Worm (Caenorhabditis elegans) whole organism, late embryonic: ENCODE measurements around the gene T19C3.7.
A peak's percentile ranks its signal among the peaks of the same experiment; 100 is the strongest.

ENCODE experiments used
- F13H6.1 ChIP-seq: sonication (generic microtip); optimal IDR thresholded peaks from 2 replicates; lab custom pipeline; 2016; ENCODE audit warnings: missing genetic modification characterization, missing compliant biosample characterization
- T23F11.4 ChIP-seq: fragments of 200-800 bp; sonication (Bioruptor generic); optimal IDR thresholded peaks from 2 replicates; lab custom pipeline; 2018; ENCODE audit warnings: mild to moderate bottlenecking, missing genetic modification characterization, missing compliant biosample characterization
- ahr-1 ChIP-seq: sonication (generic microtip); optimal IDR thresholded peaks from 2 replicates; lab custom pipeline; 2016; ENCODE audit warnings: missing genetic modification characterization, missing compliant biosample characterization
- ama-1 ChIP-seq: fragments of 150-350 bp; optimal IDR thresholded peaks from 2 replicates; lab custom pipeline; 2014
- ceh-22 ChIP-seq: sonication (generic microtip); optimal IDR thresholded peaks from 2 replicates; lab custom pipeline; 2017; ENCODE audit warnings: missing biosample characterization, missing genetic modification characterization
- ceh-31 ChIP-seq: sonication (generic microtip); optimal IDR thresholded peaks from 2 replicates; lab custom pipeline; 2016; ENCODE audit warnings: missing genetic modification characterization, missing compliant biosample characterization
- ceh-9 ChIP-seq: sonication (generic microtip); optimal IDR thresholded peaks from 2 replicates; lab custom pipeline; 2016; ENCODE audit warnings: mild to moderate bottlenecking, missing genetic modification characterization, inconsistent platforms, missing compliant biosample characterization
- hlh-15 ChIP-seq: sonication (generic microtip); optimal IDR thresholded peaks from 2 replicates; lab custom pipeline; 2016; ENCODE audit warnings: missing genetic modification characterization, missing compliant biosample characterization
- hlh-8 ChIP-seq: sonication (generic microtip); optimal IDR thresholded peaks from 2 replicates; lab custom pipeline; 2016; ENCODE audit warnings: missing genotype, missing genetic modification characterization, missing compliant biosample characterization
- rnt-1 ChIP-seq: sonication (generic microtip); optimal IDR thresholded peaks from 2 replicates; lab custom pipeline; 2016; ENCODE audit warnings: missing genetic modification characterization, missing compliant biosample characterization
- sdc-2 ChIP-seq: sonication (generic microtip); optimal IDR thresholded peaks from 2 replicates; lab custom pipeline; 2016; ENCODE audit warnings: missing genotype, missing genetic modification characterization, missing compliant biosample characterization
- tbx-2 ChIP-seq: sonication (generic microtip); optimal IDR thresholded peaks from 2 replicates; lab custom pipeline; 2016; ENCODE audit warnings: missing genetic modification characterization, missing compliant biosample characterization
- unc-55 ChIP-seq: sonication (generic microtip); optimal IDR thresholded peaks from 2 replicates; lab custom pipeline; 2017; ENCODE audit warnings: missing biosample characterization, missing genetic modification reagents, missing genetic modification characterization
- unc-86 ChIP-seq: sonication (generic microtip); optimal IDR thresholded peaks from 2 replicates; lab custom pipeline; 2016; ENCODE audit warnings: missing genetic modification characterization, missing compliant biosample characterization

DNA sequence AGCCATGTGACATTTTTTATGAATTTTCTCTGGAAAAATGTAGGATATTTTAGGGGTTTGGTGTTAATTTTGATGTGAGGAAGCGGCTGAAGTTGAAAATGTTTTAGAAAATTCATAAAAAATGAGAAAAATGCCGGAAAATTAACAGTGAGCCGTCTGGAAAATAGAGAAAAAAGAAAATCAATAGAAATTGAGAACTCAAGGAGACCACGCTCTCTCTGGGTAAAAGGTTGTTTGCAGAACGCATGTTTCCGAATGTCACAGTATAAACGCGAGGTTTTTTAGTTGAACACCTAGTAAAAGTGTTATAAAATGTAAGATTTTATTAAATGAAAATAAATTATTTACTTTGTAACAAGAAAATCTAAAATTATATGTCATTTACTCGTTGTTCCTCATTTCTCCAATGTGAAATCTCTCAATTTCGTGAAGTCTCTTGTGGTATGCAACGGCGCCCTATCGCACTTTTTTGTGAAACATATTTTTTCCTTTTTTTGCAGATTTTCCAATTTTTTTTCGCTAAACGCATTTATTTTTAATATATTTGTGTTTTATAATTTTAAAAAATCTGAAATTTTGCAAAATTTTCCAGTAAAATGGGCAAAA, 4.3 kb upstream of the T19C3.7 start, which contains the start of the genes tag-266 and tag-267:
- TF ChIP-seq ama-1 (no peak), ahr-1 (tag; lab: Kevin White, UChicago) (peak; percentile 94), ceh-9 (tag; lab: Kevin White, UChicago) (no peak), ceh-31 (peak; percentile 95), ceh-22 (tag; lab: Kevin White, UChicago) (no peak), sdc-2 (tag; lab: Kevin White, UChicago) (peak; percentile 17), unc-86 (peak; percentile 89), unc-55 (GFP tag; lab: Kevin White, UChicago) (no peak), hlh-8 (tag; lab: Kevin White, UChicago) (peak; percentile 96), F13H6.1 (tag; lab: Kevin White, UChicago) (peak; percentile 75), rnt-1 (tag; lab: Kevin White, UChicago) (peak; percentile 35), T23F11.4 (GFP tag; lab: Kevin White, UChicago) (peak; percentile 2), hlh-15 (tag; lab: Kevin White, UChicago) (peak; percentile 87), tbx-2 (peak; percentile 92)
